Worm (Caenorhabditis elegans) whole organism, L4 larva: ENCODE results near the gene daf-42.

Experiments used
- F10B5.3 ChIP-seq: sonication (generic microtip); optimal IDR thresholded peaks from 2 replicates; lab custom pipeline; 2016; ENCODE audit warnings: mild to moderate bottlenecking, missing genetic modification characterization, missing compliant biosample characterization
- F44E2.7 ChIP-seq: fragments of 200-800 bp; sonication (Bioruptor generic); IDR thresholded peaks from 2 replicates; pipeline ENCODE4 v2.1.2; 2022; ENCODE audit warnings: missing genetic modification characterization, missing compliant biosample characterization
- R02D3.7 ChIP-seq: fragments of 150-350 bp; sonication (generic microtip); optimal IDR thresholded peaks from 3 replicates; lab custom pipeline; 2014; ENCODE audit warnings: missing biosample characterization, missing genetic modification characterization
- T20F7.1 ChIP-seq: fragments of 200-800 bp; sonication (Bioruptor generic); optimal IDR thresholded peaks from 2 replicates; lab custom pipeline; 2018; ENCODE audit warnings: mild to moderate bottlenecking, missing genetic modification characterization, missing compliant biosample characterization
- T26A8.4 ChIP-seq: fragments of 200-800 bp; sonication (Bioruptor generic); IDR thresholded peaks from 2 replicates; pipeline ENCODE4 v1.3.6; 2022; ENCODE audit warnings: missing genetic modification characterization, missing compliant biosample characterization
- Y48G9A.11 ChIP-seq: fragments of 200-800 bp; sonication (Bioruptor generic); IDR thresholded peaks from 2 replicates; pipeline ENCODE4 v1.3.6; 2022; ENCODE audit warnings: missing genetic modification reagents, missing genetic modification characterization, missing compliant biosample characterization
- aha-1 ChIP-seq: fragments of 150-350 bp; peaks from one replicate; lab custom pipeline; 2014; ENCODE audit warnings: missing biosample characterization, missing genetic modification characterization
- arid-1 ChIP-seq: fragments of 200-800 bp; sonication (Bioruptor generic); conservative IDR thresholded peaks from 2 replicates; pipeline ENCODE4 v1.3.6; 2022; ENCODE audit warnings: missing genetic modification reagents, missing genetic modification characterization, missing compliant biosample characterization
- attf-4 ChIP-seq: sonication (generic microtip); optimal IDR thresholded peaks from 3 replicates; lab custom pipeline; 2017; ENCODE audit warnings: missing biosample characterization, missing genetic modification characterization
- ceh-20 ChIP-seq: fragments of 200-800 bp; sonication (Bioruptor generic); IDR thresholded peaks from 2 replicates; pipeline ENCODE4 v1.3.6; 2022; ENCODE audit warnings: missing genetic modification reagents, missing genetic modification characterization, missing compliant biosample characterization
- ceh-28 ChIP-seq: fragments of 150-350 bp; optimal IDR thresholded peaks from 2 replicates; lab custom pipeline; 2014; ENCODE audit warnings: missing biosample characterization, missing genetic modification reagents, missing genetic modification characterization
- ceh-44 ChIP-seq: fragments of 200-800 bp; sonication (Bioruptor generic); IDR thresholded peaks from 2 replicates; pipeline ENCODE4 v1.3.6; 2022; ENCODE audit warnings: missing genetic modification reagents, missing genetic modification characterization, missing compliant biosample characterization
- ceh-62 ChIP-seq: sonication (generic microtip); optimal IDR thresholded peaks from 2 replicates; lab custom pipeline; 2017; ENCODE audit warnings: missing biosample characterization, missing genetic modification characterization
- ceh-82 ChIP-seq: sonication (generic microtip); optimal IDR thresholded peaks from 2 replicates; lab custom pipeline; 2017; ENCODE audit warnings: missing biosample characterization, missing genetic modification characterization
- daf-12 ChIP-seq: fragments of 150-350 bp; optimal IDR thresholded peaks from 2 replicates; lab custom pipeline; 2014; ENCODE audit warnings: missing biosample characterization, missing genetic modification reagents, missing genetic modification characterization
- daf-16 ChIP-seq, 3 experiments: sonication (generic microtip); optimal IDR thresholded peaks; 2 replicates each; lab custom pipeline; 2016 to 2017; ENCODE audit warnings: missing genetic modification characterization in 3 of 3, missing genetic modification reagents in 3 of 3, mild to moderate bottlenecking in 2 of 3, missing compliant biosample characterization in 2 of 3, missing biosample characterization in 1 of 3, moderate library complexity in 1 of 3
- dmd-6 ChIP-seq: fragments of 200-800 bp; sonication (Bioruptor generic); IDR thresholded peaks from 2 replicates; pipeline ENCODE4 v1.3.6; 2022; ENCODE audit warnings: missing genetic modification reagents, missing genetic modification characterization, missing compliant biosample characterization
- dmd-9 ChIP-seq: fragments of 200-800 bp; sonication (Bioruptor generic); IDR thresholded peaks from 2 replicates; pipeline ENCODE4 v1.3.6; 2022; ENCODE audit warnings: missing genetic modification reagents, missing genetic modification characterization, missing compliant biosample characterization
- dve-1 ChIP-seq: sonication (generic microtip); optimal IDR thresholded peaks from 2 replicates; lab custom pipeline; 2017; ENCODE audit warnings: antibody characterized with exemption, mild to moderate bottlenecking, missing genetic modification characterization, missing compliant biosample characterization; ENCODE audit not compliant: insufficient read depth
- egl-43 ChIP-seq: fragments of 200-800 bp; sonication (Bioruptor generic); IDR thresholded peaks from 2 replicates; pipeline ENCODE4 v1.3.6; 2022; ENCODE audit warnings: missing genetic modification reagents, missing genetic modification characterization, missing compliant biosample characterization
- fos-1 ChIP-seq: fragments of 150-350 bp; optimal IDR thresholded peaks from 2 replicates; lab custom pipeline; 2014; ENCODE audit warnings: missing biosample characterization, missing genetic modification characterization
- gei-8 ChIP-seq: fragments of 200-800 bp; sonication (Bioruptor generic); optimal IDR thresholded peaks from 2 replicates; lab custom pipeline; 2018; ENCODE audit warnings: mild to moderate bottlenecking, missing genetic modification characterization, missing compliant biosample characterization
- hif-1 ChIP-seq, 2 experiments: sonication (generic microtip); optimal IDR thresholded peaks; 2 replicates each; lab custom pipeline; 2016 to 2017; ENCODE audit warnings: missing compliant biosample characterization in 2 of 2, missing genetic modification characterization in 2 of 2, missing genetic modification reagents in 2 of 2, missing genotype in 2 of 2, mild to moderate bottlenecking in 1 of 2
- hlh-11 ChIP-seq: fragments of 200-800 bp; sonication (Bioruptor generic); optimal IDR thresholded peaks from 2 replicates; lab custom pipeline; 2018; ENCODE audit warnings: mild to moderate bottlenecking, missing genetic modification characterization, missing compliant biosample characterization
- hlh-30 ChIP-seq: sonication (generic microtip); optimal IDR thresholded peaks from 2 replicates; lab custom pipeline; 2017; ENCODE audit warnings: antibody characterized with exemption, mild to moderate bottlenecking, missing genetic modification characterization, missing compliant biosample characterization; ENCODE audit not compliant: insufficient read depth
- jun-1 ChIP-seq: fragments of 150-350 bp; optimal IDR thresholded peaks from 2 replicates; lab custom pipeline; 2014; ENCODE audit warnings: missing biosample characterization, missing genetic modification reagents, missing genetic modification characterization
- lim-7 ChIP-seq: fragments of 200-800 bp; sonication (Bioruptor generic); IDR thresholded peaks from 2 replicates; pipeline ENCODE4 v1.3.6; 2022; ENCODE audit warnings: missing genetic modification characterization, missing compliant biosample characterization
- lin-29 ChIP-seq: fragments of 200-800 bp; sonication (Bioruptor generic); IDR thresholded peaks from 2 replicates; pipeline ENCODE4 v1.3.6; 2022; ENCODE audit warnings: missing genetic modification reagents, missing genetic modification characterization, missing compliant biosample characterization
- lin-38 ChIP-seq: fragments of 200-800 bp; sonication (Bioruptor generic); IDR thresholded peaks from 2 replicates; pipeline ENCODE4 v1.3.6; 2022; ENCODE audit warnings: missing genetic modification reagents, missing genetic modification characterization, missing compliant biosample characterization
- lir-3 ChIP-seq: sonication (generic microtip); optimal IDR thresholded peaks from 2 replicates; lab custom pipeline; 2016; ENCODE audit warnings: mild to moderate bottlenecking, missing genetic modification characterization, missing compliant biosample characterization
- lsy-2 ChIP-seq, 2 experiments: fragments of 150-350 bp in 1 of 2; sonication (generic microtip) in 1 of 2; optimal IDR thresholded peaks; 2 replicates each; lab custom pipeline; 2014 to 2017; ENCODE audit warnings: missing biosample characterization in 2 of 2, missing genetic modification characterization in 2 of 2
- madf-5 ChIP-seq, 2 experiments: fragments of 200-800 bp; sonication (Bioruptor generic); IDR thresholded peaks; 2 replicates each; pipeline ENCODE4 v1.3.6; 2022; ENCODE audit warnings: missing compliant biosample characterization in 2 of 2, missing genetic modification characterization in 2 of 2
- mdt-29 ChIP-seq: fragments of 200-800 bp; sonication (Bioruptor generic); IDR thresholded peaks from 2 replicates; pipeline ENCODE4 v1.3.6; 2022; ENCODE audit warnings: missing genetic modification reagents, missing genetic modification characterization, missing compliant biosample characterization
- mes-2 ChIP-seq: sonication (generic microtip); optimal IDR thresholded peaks from 2 replicates; lab custom pipeline; 2016; ENCODE audit warnings: missing genotype, mild to moderate bottlenecking, missing genetic modification characterization, missing compliant biosample characterization; ENCODE audit not compliant: poor library complexity, severe bottlenecking
- mxl-3 ChIP-seq: fragments of 200-800 bp; sonication (Bioruptor generic); optimal IDR thresholded peaks from 2 replicates; lab custom pipeline; 2018; ENCODE audit warnings: mild to moderate bottlenecking, missing genetic modification characterization, missing compliant biosample characterization
- nhr-10 ChIP-seq: fragments of 150-350 bp; optimal IDR thresholded peaks from 2 replicates; lab custom pipeline; 2014; ENCODE audit warnings: missing biosample characterization, missing genetic modification characterization
- nhr-102 ChIP-seq: sonication (generic microtip); optimal IDR thresholded peaks from 2 replicates; lab custom pipeline; 2016; ENCODE audit warnings: mild to moderate bottlenecking, missing genetic modification characterization, moderate library complexity, missing compliant biosample characterization
- nhr-11 ChIP-seq: fragments of 150-350 bp; optimal IDR thresholded peaks from 2 replicates; lab custom pipeline; 2014; ENCODE audit warnings: missing biosample characterization, missing genetic modification characterization
- nhr-111 ChIP-seq: fragments of 200-800 bp; sonication (Bioruptor generic); optimal IDR thresholded peaks from 2 replicates; lab custom pipeline; 2018; ENCODE audit warnings: mild to moderate bottlenecking, missing genetic modification characterization, missing compliant biosample characterization
- nhr-28 ChIP-seq: fragments of 150-350 bp; optimal IDR thresholded peaks from 2 replicates; lab custom pipeline; 2014; ENCODE audit warnings: missing biosample characterization, missing genetic modification characterization
- nhr-41 ChIP-seq: fragments of 200-800 bp; sonication (Bioruptor generic); IDR thresholded peaks from 2 replicates; pipeline ENCODE4 v1.3.6; 2022; ENCODE audit warnings: missing genetic modification reagents, missing genetic modification characterization, missing compliant biosample characterization
- nhr-42 ChIP-seq: fragments of 200-800 bp; sonication (Bioruptor generic); IDR thresholded peaks from 2 replicates; pipeline ENCODE4 v1.3.6; 2022; ENCODE audit warnings: missing genetic modification characterization, missing compliant biosample characterization
- nhr-48 ChIP-seq: sonication (generic microtip); optimal IDR thresholded peaks from 2 replicates; lab custom pipeline; 2016; ENCODE audit warnings: mild to moderate bottlenecking, missing genetic modification characterization, missing compliant biosample characterization
- nhr-6 ChIP-seq: fragments of 150-350 bp; optimal IDR thresholded peaks from 2 replicates; lab custom pipeline; 2014; ENCODE audit warnings: missing biosample characterization, missing genetic modification characterization
- pha-4 ChIP-seq, 2 experiments: fragments of 150-350 bp in 1 of 2; fragments of 200-800 bp in 1 of 2; sonication (Bioruptor generic) in 1 of 2; IDR thresholded peaks in 1 of 2; optimal IDR thresholded peaks in 1 of 2; 2 replicates each; pipeline versions ENCODE4 v1.3.6 to Lab custom; 2014 to 2022; ENCODE audit warnings: missing genetic modification characterization in 2 of 2, missing genetic modification reagents in 2 of 2, missing biosample characterization in 1 of 2, missing compliant biosample characterization in 1 of 2
- pqm-1 ChIP-seq: sonication (generic microtip); optimal IDR thresholded peaks from 2 replicates; lab custom pipeline; 2017; ENCODE audit warnings: missing biosample characterization, missing genetic modification characterization
- rbr-2 ChIP-seq: sonication (generic microtip); optimal IDR thresholded peaks from 2 replicates; lab custom pipeline; 2016; ENCODE audit warnings: missing genotype, missing genetic modification characterization, missing compliant biosample characterization
- snpc-1.2 ChIP-seq: fragments of 200-800 bp; sonication (Bioruptor generic); IDR thresholded peaks from 2 replicates; pipeline ENCODE4 v1.3.6; 2022; ENCODE audit warnings: missing genetic modification reagents, missing genetic modification characterization, missing compliant biosample characterization
- tag-97 ChIP-seq: fragments of 200-800 bp; sonication (Bioruptor generic); IDR thresholded peaks from 2 replicates; pipeline ENCODE4 v1.3.6; 2022; ENCODE audit warnings: missing genetic modification characterization, missing compliant biosample characterization
- tra-1 ChIP-seq: fragments of 200-800 bp; sonication (Bioruptor generic); IDR thresholded peaks from 2 replicates; pipeline ENCODE4 v1.3.6; 2022; ENCODE audit warnings: missing genetic modification reagents, missing genetic modification characterization, missing compliant biosample characterization
- ztf-7 ChIP-seq: fragments of 150-350 bp; optimal IDR thresholded peaks from 2 replicates; lab custom pipeline; 2014; ENCODE audit warnings: missing biosample characterization, missing genetic modification characterization

daf-42 gene

DNA sequence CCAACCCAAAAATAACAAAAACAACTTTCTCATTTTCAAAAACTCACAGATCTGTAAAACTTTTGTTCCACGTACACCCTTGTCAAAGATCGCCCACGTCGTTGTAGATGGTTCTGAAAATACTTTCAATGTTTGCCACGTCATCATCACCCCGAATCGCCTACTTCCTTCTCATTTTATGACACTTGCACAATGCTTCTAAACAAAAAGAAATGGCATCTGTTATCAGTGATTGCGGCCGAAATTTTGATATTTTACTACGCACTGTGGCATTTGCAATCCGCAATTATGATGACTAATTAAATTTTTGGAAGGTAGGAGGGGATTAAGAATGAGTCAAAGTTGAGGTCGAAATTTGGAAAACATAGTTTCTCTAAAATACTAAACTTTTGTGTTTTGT, 21.0 kb downstream of the daf-42 start:
- TF ChIP-seq ceh-44 (GFP tag; lab: Robert Waterston, UW): no peak
- TF ChIP-seq daf-12 (tag; lab: Kevin White, UChicago): no peak
- no peak for TF ChIP-seq ceh-62 (tag; lab: Kevin White, UChicago)
- no peak for TF ChIP-seq ztf-7
- TF ChIP-seq nhr-48 (tag; lab: Kevin White, UChicago): no peak
- TF ChIP-seq ceh-82 (tag; lab: Kevin White, UChicago): no peak
- no peak for TF ChIP-seq rbr-2
- TF ChIP-seq lin-38 (GFP tag; lab: Robert Waterston, UW): no peak
- no peak for TF ChIP-seq lir-3 (tag; lab: Kevin White, UChicago)
- TF ChIP-seq madf-5 (GFP tag; IDR thresholded peaks at IDR 0.05; lab: Robert Waterston, UW): no peak
- no peak for TF ChIP-seq ceh-28
- TF ChIP-seq jun-1 (tag; lab: Kevin White, UChicago): no peak
- no peak for TF ChIP-seq nhr-41 (GFP tag; lab: Robert Waterston, UW)
- TF ChIP-seq hif-1 (tag; optimal IDR thresholded peaks at IDR 0.05; lab: Kevin White, UChicago): no peak
- TF ChIP-seq T20F7.1 (GFP tag; lab: Kevin White, UChicago): no peak
- no peak for TF ChIP-seq hlh-30 (tag; lab: Kevin White, UChicago)
- TF ChIP-seq nhr-42 (GFP tag; lab: Robert Waterston, UW): no peak
- peak; percentile 77 for TF ChIP-seq pqm-1
- no peak for TF ChIP-seq nhr-111 (GFP tag; lab: Kevin White, UChicago)
- no peak for TF ChIP-seq R02D3.7
- no peak for TF ChIP-seq Y48G9A.11 (GFP tag; lab: Robert Waterston, UW)
- TF ChIP-seq dmd-6 (GFP tag; lab: Robert Waterston, UW): peak; percentile 56
- no peak for TF ChIP-seq mdt-29 (GFP tag; lab: Robert Waterston, UW)
- no peak for TF ChIP-seq daf-16 (GFP tag; optimal IDR thresholded peaks at IDR 0.05; lab: Kevin White, UChicago)
- peak; percentile 50 for TF ChIP-seq daf-16 (tag; optimal IDR thresholded peaks at IDR 0.05; lab: Kevin White, UChicago)
- peak; percentile 31 for TF ChIP-seq hlh-11 (tag; lab: Kevin White, UChicago)
- no peak for TF ChIP-seq nhr-10
- no peak for TF ChIP-seq lin-29 (GFP tag; lab: Robert Waterston, UW)
- no peak for TF ChIP-seq egl-43
- TF ChIP-seq aha-1 (tag; lab: Kevin White, UChicago): peak; percentile 62
- TF ChIP-seq lim-7: no peak
- no peak for TF ChIP-seq snpc-1.2 (GFP tag; lab: Robert Waterston, UW)
- TF ChIP-seq T26A8.4: no peak
- TF ChIP-seq attf-4 (tag; lab: Kevin White, UChicago): no peak
- TF ChIP-seq mes-2: no peak
- no peak for TF ChIP-seq gei-8 (GFP tag; lab: Kevin White, UChicago)
- TF ChIP-seq F44E2.7 (GFP tag; lab: Robert Waterston, UW): no peak
- TF ChIP-seq nhr-28 (tag; lab: Kevin White, UChicago): peak; percentile 36
- TF ChIP-seq fos-1 (tag; lab: Kevin White, UChicago): no peak
- TF ChIP-seq lsy-2 (tag; optimal IDR thresholded peaks at IDR 0.05; lab: Kevin White, UChicago): no peak
- no peak for TF ChIP-seq tra-1 (GFP tag; lab: Robert Waterston, UW)
- no peak for TF ChIP-seq nhr-102 (tag; lab: Kevin White, UChicago)
- TF ChIP-seq pha-4 (GFP tag; IDR thresholded peaks at IDR 0.05; lab: Robert Waterston, UW): no peak
- TF ChIP-seq pha-4 (tag; optimal IDR thresholded peaks at IDR 0.05; lab: Kevin White, UChicago): no peak
- no peak for TF ChIP-seq dmd-9 (GFP tag; lab: Robert Waterston, UW)
- peak; percentile 37 for TF ChIP-seq dve-1
- no peak for TF ChIP-seq nhr-11 (tag; lab: Kevin White, UChicago)
- TF ChIP-seq nhr-6: no peak
- TF ChIP-seq ceh-20 (GFP tag; lab: Robert Waterston, UW): no peak
- TF ChIP-seq arid-1: no peak
- TF ChIP-seq tag-97 (GFP tag; lab: Robert Waterston, UW): no peak
- TF ChIP-seq F10B5.3 (tag; lab: Kevin White, UChicago): no peak
- TF ChIP-seq mxl-3 (GFP tag; lab: Kevin White, UChicago): no peak
